Fruit fly (Drosophila melanogaster) whole organism, embryonic: Measurements from ENCODE around the gene Cyfip.

Experiments
- Antp ChIP-seq: fragments of 200-800 bp; sonication (Bioruptor generic); optimal IDR thresholded peaks from 3 replicates; lab custom pipeline; 2016; ENCODE audit warnings: missing biosample characterization, missing genetic modification characterization
- BEAF-32 ChIP-seq: fragments of 200-800 bp; sonication (Bioruptor generic); optimal IDR thresholded peaks from 3 replicates; lab custom pipeline; 2017; ENCODE audit warnings: missing biosample characterization, missing genetic modification characterization, mild to moderate bottlenecking, moderate library complexity, missing genetic modification reagents
- CG12155 ChIP-seq: fragments of 200-800 bp; sonication (Bioruptor generic); optimal IDR thresholded peaks from 3 replicates; lab custom pipeline; 2016; ENCODE audit warnings: missing biosample characterization, missing genetic modification characterization
- CG1233 ChIP-seq: fragments of 200-800 bp; sonication (Bioruptor generic); optimal IDR thresholded peaks from 4 replicates; lab custom pipeline; 2018; ENCODE audit warnings: missing biosample characterization, mild to moderate bottlenecking, missing genetic modification characterization
- CG12659 ChIP-seq: fragments of 200-800 bp; sonication (Bioruptor generic); optimal IDR thresholded peaks from 3 replicates; lab custom pipeline; 2017; ENCODE audit warnings: mild to moderate bottlenecking, missing biosample characterization, missing genetic modification reagents, missing genetic modification characterization
- CG12942 ChIP-seq: fragments of 200-800 bp; sonication (Bioruptor generic); optimal IDR thresholded peaks from 3 replicates; lab custom pipeline; 2016; ENCODE audit warnings: missing biosample characterization, missing genetic modification characterization
- CG13424 ChIP-seq: fragments of 200-800 bp; sonication (Bioruptor generic); optimal IDR thresholded peaks from 2 replicates; lab custom pipeline; 2019; ENCODE audit warnings: missing biosample characterization, mild to moderate bottlenecking, missing genetic modification characterization, moderate library complexity
- CG15269 ChIP-seq: fragments of 200-800 bp; sonication (Bioruptor generic); optimal IDR thresholded peaks from 2 replicates; lab custom pipeline; 2018; ENCODE audit warnings: missing biosample characterization, mild to moderate bottlenecking, missing genetic modification characterization, moderate library complexity
- CG15514 ChIP-seq: fragments of 200-800 bp; sonication (Bioruptor generic); optimal IDR thresholded peaks from 3 replicates; lab custom pipeline; 2017; ENCODE audit warnings: missing biosample characterization, missing genetic modification characterization, mild to moderate bottlenecking, moderate library complexity, missing genetic modification reagents
- CG1603 ChIP-seq: fragments of 200-800 bp; sonication (Bioruptor generic); optimal IDR thresholded peaks from 2 replicates; lab custom pipeline; 2019; ENCODE audit warnings: missing biosample characterization, mild to moderate bottlenecking, missing genetic modification characterization, moderate library complexity
- CG18011 ChIP-seq: fragments of 200-800 bp; sonication (Bioruptor generic); optimal IDR thresholded peaks from 2 replicates; lab custom pipeline; 2017; ENCODE audit warnings: missing biosample characterization, missing genetic modification characterization, mild to moderate bottlenecking, moderate library complexity, missing genotype
- CG2120 ChIP-seq: fragments of 200-800 bp; sonication (Bioruptor generic); optimal IDR thresholded peaks from 3 replicates; lab custom pipeline; 2016; ENCODE audit warnings: missing biosample characterization, missing genetic modification characterization
- CG2199 ChIP-seq: fragments of 200-800 bp; sonication (Bioruptor generic); IDR thresholded peaks from 3 replicates; pipeline ENCODE4 v1.3.6; 2022; ENCODE audit warnings: missing biosample characterization, missing genetic modification characterization
- CG30403 ChIP-seq: fragments of 200-800 bp; sonication (Bioruptor generic); optimal IDR thresholded peaks from 3 replicates; lab custom pipeline; 2016; ENCODE audit warnings: missing biosample characterization, missing genetic modification characterization
- CG9437 ChIP-seq: fragments of 200-800 bp; sonication (Bioruptor generic); optimal IDR thresholded peaks from 2 replicates; lab custom pipeline; 2018; ENCODE audit warnings: missing biosample characterization, mild to moderate bottlenecking, missing genetic modification characterization
- CG9727 ChIP-seq: fragments of 200-800 bp; sonication (Bioruptor generic); optimal IDR thresholded peaks from 3 replicates; lab custom pipeline; 2017; ENCODE audit warnings: missing biosample characterization, mild to moderate bottlenecking, missing genetic modification characterization
- CG9817 ChIP-seq: fragments of 200-800 bp; sonication (Bioruptor generic); optimal IDR thresholded peaks from 2 replicates; lab custom pipeline; 2018; ENCODE audit warnings: missing biosample characterization, mild to moderate bottlenecking, missing genetic modification characterization, moderate library complexity
- CG9932 ChIP-seq: fragments of 200-800 bp; sonication (Bioruptor generic); IDR thresholded peaks from 2 replicates; pipeline ENCODE4 v1.3.6; 2022; ENCODE audit warnings: missing biosample characterization, missing genetic modification characterization
- Deaf1 ChIP-seq: fragments of 200-800 bp; optimal IDR thresholded peaks from 3 replicates; lab custom pipeline; 2019; ENCODE audit warnings: missing biosample characterization, mild to moderate bottlenecking, missing genetic modification characterization, moderate library complexity
- Dref ChIP-seq: fragments of 200-800 bp; sonication (Bioruptor generic); IDR thresholded peaks from 2 replicates; pipeline ENCODE4 v1.3.6; 2022; ENCODE audit warnings: missing biosample characterization, missing genetic modification characterization
- Fer1 ChIP-seq: fragments of 200-800 bp; sonication (Bioruptor generic); optimal IDR thresholded peaks from 2 replicates; lab custom pipeline; 2017; ENCODE audit warnings: missing biosample characterization, mild to moderate bottlenecking, missing genetic modification characterization
- Fer2 ChIP-seq: fragments of 200-800 bp; sonication (Bioruptor generic); optimal IDR thresholded peaks from 2 replicates; lab custom pipeline; 2018; ENCODE audit warnings: missing biosample characterization, mild to moderate bottlenecking, missing genetic modification characterization, moderate library complexity
- Fer3 ChIP-seq: fragments of 200-800 bp; sonication (Bioruptor generic); optimal IDR thresholded peaks from 2 replicates; lab custom pipeline; 2018; ENCODE audit warnings: missing biosample characterization, mild to moderate bottlenecking, missing genetic modification characterization, moderate library complexity
- Gug ChIP-seq: fragments of 200-800 bp; sonication (Bioruptor generic); IDR thresholded peaks from 4 replicates; pipeline ENCODE4 v1.3.6; 2022; ENCODE audit warnings: missing biosample characterization, missing genetic modification characterization
- HLH4C ChIP-seq: fragments of 200-800 bp; sonication (Bioruptor generic); IDR thresholded peaks from 3 replicates; pipeline ENCODE4 v1.3.6; 2022; ENCODE audit warnings: missing biosample characterization, missing genetic modification characterization; ENCODE audit not compliant: partially characterized antibody
- MBD-R2 ChIP-seq: fragments of 200-800 bp; sonication (Bioruptor generic); IDR thresholded peaks from 2 replicates; pipeline ENCODE4 v1.3.6; 2022; ENCODE audit warnings: missing biosample characterization, missing genetic modification characterization
- MTF-1 ChIP-seq: fragments of 200-800 bp; sonication (Bioruptor generic); optimal IDR thresholded peaks from 2 replicates; lab custom pipeline; 2018; ENCODE audit warnings: missing biosample characterization, mild to moderate bottlenecking, missing genetic modification characterization, borderline replicate concordance
- Meics ChIP-seq: fragments of 200-800 bp; sonication (Bioruptor generic); optimal IDR thresholded peaks from 2 replicates; lab custom pipeline; 2017; ENCODE audit warnings: missing biosample characterization, mild to moderate bottlenecking, missing genetic modification characterization
- Myb ChIP-seq: fragments of 200-800 bp; sonication (Bioruptor generic); optimal IDR thresholded peaks from 2 replicates; lab custom pipeline; 2016; ENCODE audit warnings: missing biosample characterization, missing genetic modification characterization
- Nf-YC ChIP-seq: fragments of 200-800 bp; optimal IDR thresholded peaks from 3 replicates; lab custom pipeline; 2019; ENCODE audit warnings: missing biosample characterization, mild to moderate bottlenecking, missing genetic modification characterization, moderate library complexity
- Opbp ChIP-seq: fragments of 200-800 bp; sonication (Bioruptor generic); IDR thresholded peaks from 3 replicates; pipeline ENCODE4 v1.3.6; 2022; ENCODE audit warnings: missing biosample characterization, missing genetic modification characterization; ENCODE audit not compliant: partially characterized antibody
- Ptx1 ChIP-seq: fragments of 200-800 bp; sonication (Bioruptor generic); IDR thresholded peaks from 2 replicates; pipeline ENCODE4 v1.3.6; 2022; ENCODE audit warnings: missing biosample characterization, missing genetic modification characterization
- Scr ChIP-seq: fragments of 200-800 bp; sonication (Bioruptor generic); IDR thresholded peaks from 2 replicates; pipeline ENCODE4 v1.3.6; 2022; ENCODE audit warnings: missing biosample characterization, missing genetic modification characterization; ENCODE audit not compliant: partially characterized antibody
- Sin3A ChIP-seq: fragments of >200 bp; optimal IDR thresholded peaks from 2 replicates; lab custom pipeline; 2018
- Spps ChIP-seq: fragments of 200-800 bp; sonication (Bioruptor generic); optimal IDR thresholded peaks from 2 replicates; lab custom pipeline; 2018; ENCODE audit warnings: missing biosample characterization, mild to moderate bottlenecking, missing genetic modification characterization
- al ChIP-seq: fragments of 200-800 bp; sonication (Bioruptor generic); IDR thresholded peaks from 2 replicates; pipeline ENCODE4 v1.3.6; 2022; ENCODE audit warnings: missing biosample characterization, missing genetic modification characterization
- ci ChIP-seq: fragments of 200-800 bp; sonication (Bioruptor generic); IDR thresholded peaks from 3 replicates; pipeline ENCODE4 v1.3.6; 2022; ENCODE audit warnings: missing biosample characterization, missing genetic modification characterization
- ftz-f1 ChIP-seq: fragments of 200-800 bp; sonication (Bioruptor generic); optimal IDR thresholded peaks from 2 replicates; lab custom pipeline; 2016; ENCODE audit warnings: missing biosample characterization, missing genetic modification characterization
- gfzf ChIP-seq: fragments of 200-800 bp; sonication (Bioruptor generic); optimal IDR thresholded peaks from 2 replicates; lab custom pipeline; 2016; ENCODE audit warnings: missing biosample characterization, mild to moderate bottlenecking, missing genetic modification characterization, moderate library complexity
- grau ChIP-seq: fragments of 200-800 bp; optimal IDR thresholded peaks from 3 replicates; lab custom pipeline; 2019; ENCODE audit warnings: missing biosample characterization, mild to moderate bottlenecking, missing genetic modification characterization, moderate library complexity
- hbn ChIP-seq: fragments of 200-800 bp; sonication (Bioruptor generic); IDR thresholded peaks from 2 replicates; pipeline ENCODE4 v1.3.6; 2022; ENCODE audit warnings: missing biosample characterization, missing genetic modification characterization; ENCODE audit not compliant: partially characterized antibody
- ind ChIP-seq: fragments of 200-800 bp; sonication (Bioruptor generic); optimal IDR thresholded peaks from 3 replicates; lab custom pipeline; 2016; ENCODE audit warnings: missing biosample characterization, missing genetic modification characterization
- knrl ChIP-seq: fragments of 200-800 bp; sonication (Bioruptor generic); IDR thresholded peaks from 3 replicates; pipeline ENCODE4 v1.3.6; 2022; ENCODE audit warnings: missing biosample characterization, missing genetic modification characterization; ENCODE audit not compliant: partially characterized antibody
- lmd ChIP-seq: fragments of 200-800 bp; sonication (Bioruptor generic); IDR thresholded peaks from 2 replicates; pipeline ENCODE4 v1.3.6; 2022; ENCODE audit warnings: missing biosample characterization, missing genetic modification characterization
- mam ChIP-seq: fragments of 200-800 bp; sonication (Bioruptor generic); optimal IDR thresholded peaks from 3 replicates; lab custom pipeline; 2016; ENCODE audit warnings: missing biosample characterization, missing genetic modification characterization
- phol ChIP-seq: fragments of 200-800 bp; sonication (Bioruptor generic); optimal IDR thresholded peaks from 3 replicates; lab custom pipeline; 2018; ENCODE audit warnings: missing biosample characterization, mild to moderate bottlenecking, missing genetic modification characterization, moderate library complexity
- repo ChIP-seq: fragments of 200-800 bp; sonication (Bioruptor generic); optimal IDR thresholded peaks from 2 replicates; lab custom pipeline; 2016; ENCODE audit warnings: missing biosample characterization, missing genetic modification characterization
- shn ChIP-seq: fragments of 200-800 bp; sonication (Bioruptor generic); optimal IDR thresholded peaks from 3 replicates; lab custom pipeline; 2016; ENCODE audit warnings: missing biosample characterization, missing genetic modification characterization
- stwl ChIP-seq: fragments of 200-800 bp; sonication (Bioruptor generic); optimal IDR thresholded peaks from 3 replicates; lab custom pipeline; 2018; ENCODE audit warnings: missing biosample characterization, mild to moderate bottlenecking, missing genetic modification characterization, moderate library complexity
- sug ChIP-seq: fragments of 200-800 bp; optimal IDR thresholded peaks from 2 replicates; lab custom pipeline; 2019; ENCODE audit warnings: missing biosample characterization, mild to moderate bottlenecking, missing genetic modification characterization, moderate library complexity

The Cyfip gene

dm6 chr3R:15330472-15330871 is 2.6 kb upstream of the Cyfip start, which contains the start of gene mRpL9 (continued):
- TF ChIP-seq CG13424 (tag; lab: Kevin White, UChicago) (peak; percentile 22), Opbp (GFP tag; lab: Robert Waterston, UW) (peak; percentile 38; the same call in 1 of the 3 replicates), BEAF-32 (GFP tag; lab: Kevin White, UChicago) (peak; percentile 68), shn (GFP tag; lab: Kevin White, UChicago) (no peak), CG9727 (GFP tag; lab: Kevin White, UChicago) (peak; percentile 0), Myb (GFP tag; lab: Kevin White, UChicago) (peak; percentile 77), repo (GFP tag; lab: Kevin White, UChicago) (no peak), MTF-1 (GFP tag; lab: Kevin White, UChicago) (no peak), CG15269 (tag; lab: Kevin White, UChicago) (no peak), Ptx1 (GFP tag; lab: Robert Waterston, UW) (no peak), CG9437 (peak; percentile 90), stwl (tag; lab: Kevin White, UChicago) (peak; percentile 48), Fer3 (tag; lab: Kevin White, UChicago) (peak; percentile 35), Antp (GFP tag; lab: Kevin White, UChicago) (peak; percentile 17), ftz-f1 (GFP tag; lab: Kevin White, UChicago) (no peak), CG1233 (no peak), hbn (GFP tag; lab: Robert Waterston, UW) (no peak), CG12659 (peak; percentile 46), CG30403 (GFP tag; lab: Kevin White, UChicago) (peak; percentile 43), HLH4C (GFP tag; lab: Robert Waterston, UW) (0 out of 3 replicates have a peak, but pooled peaks have one; percentile 48), CG2199 (GFP tag; lab: Robert Waterston, UW) (no peak), CG9817 (tag; lab: Kevin White, UChicago) (peak; percentile 33), CG15514 (GFP tag; lab: Kevin White, UChicago) (peak; percentile 52), ci (GFP tag; lab: Robert Waterston, UW) (0 out of 3 replicates have a peak, but pooled peaks have one; percentile 37), Fer2 (tag; lab: Kevin White, UChicago) (no peak), CG12942 (GFP tag; lab: Kevin White, UChicago) (no peak), CG2120 (peak; percentile 59), sug (tag; lab: Kevin White, UChicago) (peak; percentile 34), MBD-R2 (GFP tag; lab: Robert Waterston, UW) (peak; percentile 86), grau (tag; lab: Kevin White, UChicago) (peak; percentile 39), knrl (peak; percentile 44; the same call in 1 of the 3 replicates), Spps (no peak), CG12155 (GFP tag; lab: Kevin White, UChicago) (peak; percentile 65), phol (tag; lab: Kevin White, UChicago) (peak; percentile 52), Fer1 (peak; percentile 20), Sin3A (lab: Kevin White, UChicago) (peak; percentile 43), Gug (GFP tag; lab: Robert Waterston, UW) (peak; percentile 41; the same call in 1 of the 4 replicates), Meics (GFP tag; lab: Kevin White, UChicago) (peak; percentile 6), Nf-YC (tag; lab: Kevin White, UChicago) (peak; percentile 26), al (GFP tag; lab: Robert Waterston, UW) (no peak), CG9932 (GFP tag; lab: Robert Waterston, UW) (peak; percentile 60), mam (GFP tag; lab: Kevin White, UChicago) (peak; percentile 40), lmd (GFP tag; lab: Robert Waterston, UW) (peak; percentile 24; the same call in 1 of the 2 replicates), Dref (peak; percentile 29; the same call in 1 of the 2 replicates), gfzf (GFP tag; lab: Kevin White, UChicago) (peak; percentile 31), CG18011 (GFP tag; lab: Kevin White, UChicago) (peak; percentile 11), Scr (GFP tag; lab: Robert Waterston, UW) (peak; percentile 27; the same call in 1 of the 2 replicates), Deaf1 (tag; lab: Kevin White, UChicago) (no peak), ind (GFP tag; lab: Kevin White, UChicago) (peak; percentile 21), CG1603 (tag; lab: Kevin White, UChicago) (peak; percentile 61)
